Fruit fly (Drosophila melanogaster): ENCODE measurements around the gene twf.

Gene twf

DNA sequence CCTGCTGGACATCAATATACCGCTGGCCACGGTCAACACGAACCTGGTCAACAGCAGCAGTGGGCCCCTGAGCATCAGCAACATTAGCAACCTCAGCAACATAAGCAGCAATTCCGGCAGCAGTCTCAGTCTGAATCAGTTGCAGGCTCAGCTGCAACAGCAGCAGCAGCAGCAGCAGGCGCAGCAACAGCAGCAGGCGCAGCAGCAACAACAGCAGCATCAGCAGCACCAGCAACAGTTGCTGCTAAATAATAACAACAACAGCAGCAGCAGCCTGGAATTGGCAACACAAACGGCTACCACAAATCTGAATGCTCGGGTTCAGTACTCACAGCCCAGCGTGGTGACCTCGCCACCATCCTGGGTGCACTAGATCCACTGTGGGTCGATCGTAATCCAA, 40.9 kb upstream of the twf start:
- TF ChIP-seq sage (GFP tag; optimal IDR thresholded peaks at IDR 0.05) (no peak), Mio (GFP tag; optimal IDR thresholded peaks at IDR 0.05) (no peak), Dfd (GFP tag; optimal IDR thresholded peaks at IDR 0.05) (peak; percentile 78), lola (GFP tag; optimal IDR thresholded peaks at IDR 0.05) (no peak), CrebA (GFP tag; optimal IDR thresholded peaks at IDR 0.05; ENCODE audit: borderline replicate concordance) (no peak), usp (GFP tag; optimal IDR thresholded peaks at IDR 0.05) (no peak)

DNA sequence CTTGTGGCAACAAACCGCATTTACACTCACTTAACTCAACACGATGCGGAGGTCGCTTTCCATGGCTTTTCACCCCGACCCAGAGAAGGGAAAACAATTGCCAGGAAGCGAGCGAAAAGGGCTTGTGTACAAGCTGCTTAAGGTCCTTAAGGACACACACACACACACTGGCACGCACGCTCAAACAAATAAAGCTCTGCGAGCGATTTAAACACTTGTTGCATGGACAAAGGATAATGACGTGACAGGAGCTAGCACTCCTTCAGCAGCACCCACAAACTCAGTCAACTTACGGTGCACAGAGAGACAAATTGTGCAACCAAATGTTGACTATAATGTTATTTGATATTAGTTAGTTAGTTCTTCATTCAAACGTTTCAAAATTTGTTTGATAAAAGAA, 36.9 kb upstream of the twf start:
- no peak for TF ChIP-seq Myc (optimal IDR thresholded peaks at IDR 0.05)
- TF ChIP-seq HLH106 (tag; optimal IDR thresholded peaks at IDR 0.05): no peak
- TF ChIP-seq br (GFP tag; optimal IDR thresholded peaks at IDR 0.05): no peak
- TF ChIP-seq brk (GFP tag; optimal IDR thresholded peaks at IDR 0.05): no peak
- TF ChIP-seq lola (GFP tag; optimal IDR thresholded peaks at IDR 0.05): no peak
- no peak for TF ChIP-seq CG9705 (GFP tag; optimal IDR thresholded peaks at IDR 0.05)
- no peak for TF ChIP-seq sage (GFP tag; optimal IDR thresholded peaks at IDR 0.05)
- TF ChIP-seq dl (GFP tag; optimal IDR thresholded peaks at IDR 0.05; ENCODE audit: insufficient read depth in 1 of 2, partially characterized antibody in 2 of 2): no peak
- no peak for TF ChIP-seq Hnf4 (GFP tag; optimal IDR thresholded peaks at IDR 0.05)
- no peak for TF ChIP-seq Abd-B (GFP tag; optimal IDR thresholded peaks at IDR 0.05)
- TF ChIP-seq CG32264 (GFP tag; optimal IDR thresholded peaks at IDR 0.05): no peak
- TF ChIP-seq CrebA (GFP tag; optimal IDR thresholded peaks at IDR 0.05; ENCODE audit: borderline replicate concordance): no peak
- TF ChIP-seq rgr (GFP tag; optimal IDR thresholded peaks at IDR 0.05): no peak
- TF ChIP-seq Hr83 (GFP tag; optimal IDR thresholded peaks at IDR 0.05; ENCODE audit: poor library complexity, severe bottlenecking): no peak
- TF ChIP-seq Sp1 (GFP tag; optimal IDR thresholded peaks at IDR 0.05): no peak
- TF ChIP-seq Dfd (GFP tag; optimal IDR thresholded peaks at IDR 0.05): no peak
- no peak for TF ChIP-seq jim (GFP tag; optimal IDR thresholded peaks at IDR 0.05)

DNA sequence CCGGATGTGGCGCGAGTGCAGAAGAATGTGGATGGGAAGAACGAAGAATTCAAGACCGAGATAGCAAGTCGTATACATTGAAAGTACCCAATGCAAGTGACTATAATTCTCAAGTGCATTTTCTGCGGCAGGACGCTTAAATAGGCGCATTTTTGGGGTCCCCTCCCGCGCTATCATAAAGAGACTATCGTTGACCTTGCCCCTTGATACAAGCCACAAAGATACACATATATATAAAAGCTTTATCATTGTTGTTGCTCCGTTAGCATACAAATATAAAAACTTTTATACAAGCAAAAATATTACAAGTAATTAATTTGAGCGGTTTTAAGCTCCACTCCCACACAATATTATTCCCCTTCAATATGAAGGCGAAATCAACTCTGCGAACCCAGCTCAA, 34.3 kb upstream of the twf start:
- no peak for TF ChIP-seq Rel (GFP tag; optimal IDR thresholded peaks at IDR 0.05)
- peak; percentile 31 for TF ChIP-seq Rel (tag; optimal IDR thresholded peaks at IDR 0.05)
- no peak for TF ChIP-seq CG32264 (GFP tag; optimal IDR thresholded peaks at IDR 0.05)

DNA sequence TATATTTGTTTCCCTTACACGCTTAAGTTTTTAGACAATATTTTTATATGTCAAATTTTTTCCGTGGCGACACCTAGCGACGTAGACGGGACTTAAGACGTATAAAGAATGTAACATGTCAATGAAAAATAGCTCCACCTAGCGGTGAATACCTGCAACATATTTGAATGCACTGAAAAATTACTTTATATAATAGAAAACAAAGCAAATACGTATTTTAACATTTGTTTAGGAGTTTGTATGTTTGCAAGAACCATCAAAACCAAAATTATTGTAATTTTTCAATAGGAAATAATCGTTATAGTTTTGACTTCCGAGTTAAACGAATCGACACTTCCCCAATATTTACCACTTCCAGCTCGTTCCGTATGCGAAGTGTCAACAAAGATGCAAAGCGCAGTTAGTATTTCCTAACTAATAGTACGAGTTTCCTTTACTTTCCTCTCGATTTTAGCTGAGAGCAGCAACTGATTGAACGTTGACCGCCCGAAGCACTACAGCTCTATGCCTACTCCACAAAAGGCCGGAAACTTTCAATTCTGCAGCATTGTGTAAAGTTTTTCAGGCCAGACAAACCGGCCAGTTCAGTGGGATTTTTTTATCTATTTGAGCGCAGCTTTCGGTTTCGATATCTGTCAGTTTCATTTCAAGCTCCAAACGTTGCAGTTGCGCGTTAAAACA, 33.4 kb upstream of the twf start, which contains the start of gene Npc2b:
Npc2b (plus strand) TSS at position 631 of the 681 bp plus-strand sequence.
- TF ChIP-seq dmrt93B (GFP tag; optimal IDR thresholded peaks at IDR 0.05): peak; percentile 38
- no peak for TF ChIP-seq Abd-B (GFP tag; optimal IDR thresholded peaks at IDR 0.05)
- peak; percentile 45 for TF ChIP-seq OdsH (GFP tag; optimal IDR thresholded peaks at IDR 0.05)
- TF ChIP-seq pan (optimal IDR thresholded peaks at IDR 0.05): no peak
- no peak for TF ChIP-seq Dfd (GFP tag; optimal IDR thresholded peaks at IDR 0.05)
- no peak for TF ChIP-seq sage (GFP tag; optimal IDR thresholded peaks at IDR 0.05)
- peak; percentile 52 for TF ChIP-seq fru (GFP tag; optimal IDR thresholded peaks at IDR 0.05)
- TF ChIP-seq Myc (optimal IDR thresholded peaks at IDR 0.05): peak; percentile 81
- TF ChIP-seq Hr83 (GFP tag; optimal IDR thresholded peaks at IDR 0.05; ENCODE audit: poor library complexity, severe bottlenecking): peak; percentile 31
- TF ChIP-seq Dif (GFP tag; optimal IDR thresholded peaks at IDR 0.05; ENCODE audit: partially characterized antibody): no peak
- no peak for TF ChIP-seq brk (GFP tag; optimal IDR thresholded peaks at IDR 0.05)
- TF ChIP-seq Hnf4 (GFP tag; optimal IDR thresholded peaks at IDR 0.05): peak; percentile 5
- TF ChIP-seq CG32264 (GFP tag; optimal IDR thresholded peaks at IDR 0.05): no peak
- TF ChIP-seq br (GFP tag; optimal IDR thresholded peaks at IDR 0.05): peak; percentile 35
- no peak for TF ChIP-seq woc (GFP tag; optimal IDR thresholded peaks at IDR 0.05)
- TF ChIP-seq Jra (GFP tag; optimal IDR thresholded peaks at IDR 0.05): no peak
- no peak for TF ChIP-seq jim (GFP tag; optimal IDR thresholded peaks at IDR 0.05)
- peak; percentile 61 for TF ChIP-seq rgr (GFP tag; optimal IDR thresholded peaks at IDR 0.05)
- TF ChIP-seq foxo (GFP tag; optimal IDR thresholded peaks at IDR 0.05): peak in 1 of 2 experiments; percentile 61
- no peak for TF ChIP-seq N (GFP tag; optimal IDR thresholded peaks at IDR 0.05)
- no peak for TF ChIP-seq Hr78 (GFP tag; optimal IDR thresholded peaks at IDR 0.05)
- no peak for TF ChIP-seq tai (GFP tag; optimal IDR thresholded peaks at IDR 0.05)
- no peak for TF ChIP-seq Sp1 (GFP tag; optimal IDR thresholded peaks at IDR 0.05)
- TF ChIP-seq usp (GFP tag; optimal IDR thresholded peaks at IDR 0.05): no peak
- TF ChIP-seq GATAd (GFP tag; optimal IDR thresholded peaks at IDR 0.05): no peak
- TF ChIP-seq Vsx2 (GFP tag; optimal IDR thresholded peaks at IDR 0.05; ENCODE audit: partially characterized antibody): no peak
- peak; percentile 5 for TF ChIP-seq sv (GFP tag; optimal IDR thresholded peaks at IDR 0.05)
- TF ChIP-seq HLH106 (tag; optimal IDR thresholded peaks at IDR 0.05): peak; percentile 18
- TF ChIP-seq CrebA (GFP tag; optimal IDR thresholded peaks at IDR 0.05; ENCODE audit: borderline replicate concordance): no peak
- TF ChIP-seq dsf (GFP tag; optimal IDR thresholded peaks at IDR 0.05; ENCODE audit: borderline replicate concordance): no peak
- TF ChIP-seq CG9705 (GFP tag; optimal IDR thresholded peaks at IDR 0.05): peak; percentile 2
- TF ChIP-seq lola (GFP tag; optimal IDR thresholded peaks at IDR 0.05): no peak
- no peak for TF ChIP-seq dl (GFP tag; optimal IDR thresholded peaks at IDR 0.05; ENCODE audit: insufficient read depth in 1 of 2, partially characterized antibody in 2 of 2)
- no peak for TF ChIP-seq Rel (GFP tag; optimal IDR thresholded peaks at IDR 0.05)
- TF ChIP-seq Rel (tag; optimal IDR thresholded peaks at IDR 0.05): no peak
- peak; percentile 38 for TF ChIP-seq ey (GFP tag; optimal IDR thresholded peaks at IDR 0.05)
- TF ChIP-seq h (GFP tag; optimal IDR thresholded peaks at IDR 0.05): no peak
- peak; percentile 7 for TF ChIP-seq psq (GFP tag; optimal IDR thresholded peaks at IDR 0.05)
- TF ChIP-seq Mio (GFP tag; optimal IDR thresholded peaks at IDR 0.05): no peak
